Worm (Caenorhabditis elegans): ENCODE measurements around the gene F53F8.5.

The F53F8.5 gene

DNA sequence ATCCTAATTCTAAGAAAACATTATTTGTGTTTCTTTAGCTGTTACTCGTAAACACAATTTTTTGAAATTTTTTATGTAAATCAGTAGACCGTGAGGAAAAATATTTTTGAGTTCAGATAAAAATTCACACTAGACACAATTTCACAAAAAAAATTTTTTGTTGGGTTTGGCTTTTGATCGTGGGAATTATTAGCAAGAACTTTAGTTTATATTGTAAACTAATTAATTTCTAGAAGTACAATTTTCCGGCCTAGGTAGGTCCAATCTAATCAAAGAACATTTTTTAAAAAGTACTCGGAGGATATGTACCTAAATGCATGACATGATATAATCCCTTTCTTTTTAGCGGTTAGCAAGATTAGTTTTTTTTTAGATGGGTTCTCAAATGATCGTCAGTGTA is 23.7 kb downstream of the F53F8.5 start:
- TF ChIP-seq aly-1 (tag; optimal IDR thresholded peaks at IDR 0.05) (no peak), ets-7 (tag; optimal IDR thresholded peaks at IDR 0.05) (no peak), sea-1 (GFP tag; conservative IDR thresholded peaks at IDR 0.05) (no peak), hmbx-1 (tag; optimal IDR thresholded peaks at IDR 0.05) (no peak), tra-4 (tag; optimal IDR thresholded peaks at IDR 0.05) (no peak), ceh-36 (tag; optimal IDR thresholded peaks at IDR 0.05) (no peak), F13C5.2 (tag; optimal IDR thresholded peaks at IDR 0.05) (no peak), scrt-1 (GFP tag; IDR thresholded peaks at IDR 0.05) (no peak), tbx-11 (GFP tag; IDR thresholded peaks at IDR 0.05) (no peak), B0310.2 (tag; optimal IDR thresholded peaks at IDR 0.05) (no peak), pes-1 (GFP tag; IDR thresholded peaks at IDR 0.05) (no peak), hnd-1 (tag; optimal IDR thresholded peaks at IDR 0.05) (no peak)

ce11 chrV:20670625-20671024 is 33.2 kb downstream of the F53F8.5 start:
- TF ChIP-seq F13C5.2 (tag; optimal IDR thresholded peaks at IDR 0.05) (no peak), tbx-37 (GFP tag; conservative IDR thresholded peaks at IDR 0.05) (no peak), aly-1 (tag; optimal IDR thresholded peaks at IDR 0.05) (no peak), tbx-11 (GFP tag; IDR thresholded peaks at IDR 0.05) (no peak), hmbx-1 (tag; optimal IDR thresholded peaks at IDR 0.05) (no peak), hnd-1 (tag; optimal IDR thresholded peaks at IDR 0.05) (no peak), tra-4 (tag; optimal IDR thresholded peaks at IDR 0.05) (no peak), scrt-1 (GFP tag; IDR thresholded peaks at IDR 0.05) (no peak), B0310.2 (tag; optimal IDR thresholded peaks at IDR 0.05) (no peak), ceh-36 (tag; optimal IDR thresholded peaks at IDR 0.05) (no peak), sea-1 (GFP tag; conservative IDR thresholded peaks at IDR 0.05) (no peak), pes-1 (GFP tag; IDR thresholded peaks at IDR 0.05) (no peak), flt-1 (GFP tag; IDR thresholded peaks at IDR 0.05) (no peak), ceh-13 (GFP tag; optimal IDR thresholded peaks at IDR 0.05) (no peak), ama-1 (optimal IDR thresholded peaks at IDR 0.05) (no peak), ets-7 (tag; optimal IDR thresholded peaks at IDR 0.05) (no peak), hmg-4 (GFP tag; optimal IDR thresholded peaks at IDR 0.05) (no peak)

- TF ChIP-seq hmbx-1 (tag; optimal IDR thresholded peaks at IDR 0.05) (no peak), F13C5.2 (tag; optimal IDR thresholded peaks at IDR 0.05) (no peak), flt-1 (GFP tag; IDR thresholded peaks at IDR 0.05) (no peak), tbx-37 (GFP tag; conservative IDR thresholded peaks at IDR 0.05) (no peak), scrt-1 (GFP tag; IDR thresholded peaks at IDR 0.05) (no peak), ceh-36 (tag; optimal IDR thresholded peaks at IDR 0.05) (no peak), tbx-11 (GFP tag; IDR thresholded peaks at IDR 0.05) (no peak), tra-4 (tag; optimal IDR thresholded peaks at IDR 0.05) (no peak), sea-1 (GFP tag; conservative IDR thresholded peaks at IDR 0.05) (no peak), ama-1 (optimal IDR thresholded peaks at IDR 0.05) (no peak), ceh-13 (GFP tag; optimal IDR thresholded peaks at IDR 0.05) (no peak), B0310.2 (tag; optimal IDR thresholded peaks at IDR 0.05) (no peak), ets-7 (tag; optimal IDR thresholded peaks at IDR 0.05) (no peak)
These were observed 36.9 kb downstream of the F53F8.5 start, which contains the start of gene mlt-11 for ce11 chrV:20666905-20667304. Gene mlt-11, plus strand, starts transcription at chrV:20667205.

ce11 chrV:20664930-20665329 is 38.9 kb downstream of the F53F8.5 start:
- no peak for TF ChIP-seq tra-4 (tag; optimal IDR thresholded peaks at IDR 0.05)
- TF ChIP-seq ama-1 (optimal IDR thresholded peaks at IDR 0.05) = no peak
- TF ChIP-seq pes-1 (GFP tag; IDR thresholded peaks at IDR 0.05) = no peak

ce11 chrV:20663736-20664135 is 40.1 kb downstream of the F53F8.5 start:
- TF ChIP-seq sea-1 (GFP tag; conservative IDR thresholded peaks at IDR 0.05) (no peak), ceh-13 (GFP tag; optimal IDR thresholded peaks at IDR 0.05) (no peak), aly-1 (tag; optimal IDR thresholded peaks at IDR 0.05) (no peak), F13C5.2 (tag; optimal IDR thresholded peaks at IDR 0.05) (no peak)

DNA sequence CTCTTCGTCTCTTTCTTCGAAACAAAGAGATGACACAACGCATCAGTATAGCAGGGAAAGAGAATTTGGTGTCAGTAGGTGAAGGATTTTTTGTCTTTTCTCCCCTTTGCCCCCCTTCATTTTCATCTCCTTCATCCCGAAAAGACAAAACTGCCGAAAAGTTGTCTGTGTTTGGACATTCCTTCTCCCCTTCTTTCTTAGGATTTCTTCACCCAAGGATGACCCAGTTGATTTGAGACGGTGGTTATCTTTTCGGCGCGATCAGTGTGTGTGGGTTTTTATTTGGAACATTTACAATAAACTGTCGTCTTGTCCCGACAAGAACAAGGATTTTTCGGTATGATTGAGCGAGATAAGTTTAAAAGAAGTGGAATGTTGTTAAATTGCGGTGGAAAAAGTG is 41.4 kb downstream of the F53F8.5 start:
- TF ChIP-seq hmbx-1 (tag; optimal IDR thresholded peaks at IDR 0.05) (no peak), hnd-1 (tag; optimal IDR thresholded peaks at IDR 0.05) (no peak), tra-4 (tag; optimal IDR thresholded peaks at IDR 0.05) (no peak), aly-1 (tag; optimal IDR thresholded peaks at IDR 0.05) (no peak), tbx-37 (GFP tag; conservative IDR thresholded peaks at IDR 0.05) (no peak), ets-7 (tag; optimal IDR thresholded peaks at IDR 0.05) (no peak), ama-1 (optimal IDR thresholded peaks at IDR 0.05) (no peak), pes-1 (GFP tag; IDR thresholded peaks at IDR 0.05) (no peak), tbx-11 (GFP tag; IDR thresholded peaks at IDR 0.05) (no peak)

DNA sequence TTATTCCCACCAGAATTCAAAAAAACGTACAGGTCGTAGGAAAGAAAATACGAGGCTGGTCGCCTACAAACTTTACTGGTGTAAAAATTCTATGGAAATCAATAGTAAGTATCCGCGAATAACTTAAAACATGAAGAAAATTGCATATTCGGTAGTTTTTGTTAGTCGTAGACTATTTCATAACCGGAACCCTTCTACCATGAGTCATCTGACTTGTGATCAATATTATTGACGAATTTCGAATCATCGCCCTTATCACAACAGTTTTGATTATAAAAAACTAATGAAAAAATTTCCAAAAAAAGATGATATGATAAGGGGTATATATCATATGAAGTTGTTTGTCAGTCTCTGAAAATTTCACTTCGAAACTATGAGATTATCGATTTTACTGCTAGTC is 43.8 kb downstream of the F53F8.5 start, which contains the start of gene W01F3.2:
Gene W01F3.2, plus strand, starts transcription at position 301 of the 400 bp plus-strand sequence.
- TF ChIP-seq ceh-13 (GFP tag; optimal IDR thresholded peaks at IDR 0.05) (no peak), pes-1 (GFP tag; IDR thresholded peaks at IDR 0.05) (no peak), sea-1 (GFP tag; conservative IDR thresholded peaks at IDR 0.05) (no peak), hnd-1 (tag; optimal IDR thresholded peaks at IDR 0.05) (no peak), ceh-36 (tag; optimal IDR thresholded peaks at IDR 0.05) (no peak), tra-4 (tag; optimal IDR thresholded peaks at IDR 0.05) (no peak), aly-1 (tag; optimal IDR thresholded peaks at IDR 0.05) (no peak)

ce11 chrV:20656626-20657025 is 47.2 kb downstream of the F53F8.5 start:
- TF ChIP-seq tbx-37 (GFP tag; conservative IDR thresholded peaks at IDR 0.05) (no peak), ama-1 (optimal IDR thresholded peaks at IDR 0.05) (no peak), sea-1 (GFP tag; conservative IDR thresholded peaks at IDR 0.05) (no peak), hmg-4 (GFP tag; optimal IDR thresholded peaks at IDR 0.05) (no peak), tbx-11 (GFP tag; IDR thresholded peaks at IDR 0.05) (no peak), ceh-13 (GFP tag; optimal IDR thresholded peaks at IDR 0.05) (no peak), hnd-1 (tag; optimal IDR thresholded peaks at IDR 0.05) (no peak), tra-4 (tag; optimal IDR thresholded peaks at IDR 0.05) (no peak), ceh-36 (tag; optimal IDR thresholded peaks at IDR 0.05) (no peak), ets-7 (tag; optimal IDR thresholded peaks at IDR 0.05) (no peak), scrt-1 (GFP tag; IDR thresholded peaks at IDR 0.05) (no peak), B0310.2 (tag; optimal IDR thresholded peaks at IDR 0.05) (no peak), aly-1 (tag; optimal IDR thresholded peaks at IDR 0.05) (no peak)
